Fruit fly (Drosophila melanogaster) whole organism, wandering third instar larva: ENCODE data around the gene Tl.

Experiments
- Abd-B ChIP-seq: fragments of >200 bp; optimal IDR thresholded peaks from 2 replicates; lab custom pipeline; 2017; ENCODE audit warnings: missing biosample characterization, missing genetic modification characterization
- CG32264 ChIP-seq: fragments of 200-800 bp; sonication (Bioruptor generic); optimal IDR thresholded peaks from 2 replicates; lab custom pipeline; 2016; ENCODE audit warnings: missing biosample characterization, missing genetic modification characterization
- CG9705 ChIP-seq: fragments of 200-800 bp; sonication (Bioruptor generic); optimal IDR thresholded peaks from 2 replicates; lab custom pipeline; 2018; ENCODE audit warnings: missing biosample characterization, mild to moderate bottlenecking, missing genetic modification characterization
- Dfd ChIP-seq: fragments of >200 bp; optimal IDR thresholded peaks from 2 replicates; lab custom pipeline; 2017; ENCODE audit warnings: missing biosample characterization, missing genetic modification characterization
- Dif ChIP-seq: fragments of 200-275, 200-300 bp; sonication (Bioruptor generic); optimal IDR thresholded peaks from 2 replicates; lab custom pipeline; 2018; ENCODE audit warnings: missing biosample characterization, missing genetic modification characterization; ENCODE audit not compliant: partially characterized antibody
- GATAd ChIP-seq: sonication (Bioruptor generic); optimal IDR thresholded peaks from 2 replicates; lab custom pipeline; 2016; ENCODE audit warnings: missing biosample characterization, missing genetic modification characterization
- Hnf4 ChIP-seq: fragments of 200-800 bp; sonication (Bioruptor generic); optimal IDR thresholded peaks from 2 replicates; lab custom pipeline; 2016; ENCODE audit warnings: missing biosample characterization, mild to moderate bottlenecking, missing genetic modification characterization
- Hr78 ChIP-seq: fragments of >200 bp; optimal IDR thresholded peaks from 2 replicates; lab custom pipeline; 2017; ENCODE audit warnings: missing biosample characterization, missing genetic modification characterization
- Hr83 ChIP-seq: fragments of 200-300 bp; sonication (Bioruptor generic); optimal IDR thresholded peaks from 2 replicates; lab custom pipeline; 2016; ENCODE audit warnings: missing biosample characterization, mild to moderate bottlenecking, missing genetic modification characterization, moderate library complexity; ENCODE audit not compliant: poor library complexity, severe bottlenecking
- Jra ChIP-seq: sonication (Bioruptor generic); optimal IDR thresholded peaks from 2 replicates; lab custom pipeline; 2016; ENCODE audit warnings: missing biosample characterization, missing genetic modification characterization
- N ChIP-seq: fragments of >200 bp; optimal IDR thresholded peaks from 2 replicates; lab custom pipeline; 2018; ENCODE audit warnings: missing biosample characterization, missing external identifiers, missing genetic modification characterization
- OdsH ChIP-seq: fragments of 200-800 bp; sonication (Bioruptor generic); optimal IDR thresholded peaks from 2 replicates; lab custom pipeline; 2016; ENCODE audit warnings: missing biosample characterization, mild to moderate bottlenecking, missing genetic modification characterization
- Rel ChIP-seq, 2 experiments: fragments of 200-800 bp; sonication (Bioruptor generic) in 1 of 2; optimal IDR thresholded peaks; 2 replicates in 1 of 2; 3 replicates in 1 of 2; lab custom pipeline; 2016 to 2019; ENCODE audit warnings: mild to moderate bottlenecking in 2 of 2, missing biosample characterization in 2 of 2, missing genetic modification characterization in 2 of 2, moderate library complexity in 1 of 2
- Sp1 ChIP-seq: fragments of 200-800 bp; sonication (Bioruptor generic); optimal IDR thresholded peaks from 3 replicates; lab custom pipeline; 2019; ENCODE audit warnings: missing biosample characterization, mild to moderate bottlenecking, missing genetic modification characterization, moderate library complexity
- br ChIP-seq: fragments of 200-800 bp; sonication (Bioruptor generic); optimal IDR thresholded peaks from 2 replicates; lab custom pipeline; 2016; ENCODE audit warnings: missing biosample characterization, missing genetic modification characterization
- brk ChIP-seq: fragments of 200-800 bp; sonication (Bioruptor generic); optimal IDR thresholded peaks from 2 replicates; lab custom pipeline; 2016; ENCODE audit warnings: missing biosample characterization, mild to moderate bottlenecking, missing genetic modification characterization
- dl ChIP-seq, 2 experiments: fragments of 175-275, 200-275 bp in 1 of 2; fragments of 200-275 bp in 1 of 2; sonication (Bioruptor generic); optimal IDR thresholded peaks; lab custom pipeline; 2018; ENCODE audit warnings: mild to moderate bottlenecking in 2 of 2, missing biosample characterization in 2 of 2, missing genetic modification characterization in 2 of 2, moderate library complexity in 2 of 2; ENCODE audit not compliant: partially characterized antibody in 2 of 2, insufficient read depth in 1 of 2
- dmrt93B ChIP-seq: fragments of 200-800 bp; sonication (Bioruptor generic); optimal IDR thresholded peaks from 2 replicates; lab custom pipeline; 2018; ENCODE audit warnings: missing biosample characterization, mild to moderate bottlenecking, missing genetic modification characterization
- dsf ChIP-seq: sonication (Bioruptor generic); optimal IDR thresholded peaks from 2 replicates; lab custom pipeline; 2016; ENCODE audit warnings: missing biosample characterization, missing genetic modification characterization, borderline replicate concordance
- ey ChIP-seq: fragments of 200-800 bp; sonication (Bioruptor generic); optimal IDR thresholded peaks from 2 replicates; lab custom pipeline; 2016; ENCODE audit warnings: missing biosample characterization, missing genetic modification characterization
- fru ChIP-seq: fragments of 200-800 bp; sonication (Bioruptor generic); optimal IDR thresholded peaks from 3 replicates; lab custom pipeline; 2016; ENCODE audit warnings: missing biosample characterization, mild to moderate bottlenecking, missing genetic modification characterization
- h ChIP-seq: fragments of 200-800 bp; sonication (Bioruptor generic); optimal IDR thresholded peaks from 3 replicates; lab custom pipeline; 2016; ENCODE audit warnings: missing biosample characterization, mild to moderate bottlenecking, missing genetic modification characterization
- jim ChIP-seq: fragments of 175-275, 200-325 bp; sonication (Bioruptor generic); optimal IDR thresholded peaks from 2 replicates; lab custom pipeline; 2016; ENCODE audit warnings: missing biosample characterization, mild to moderate bottlenecking, missing genetic modification characterization
- lola ChIP-seq: fragments of >200 bp; optimal IDR thresholded peaks from 2 replicates; lab custom pipeline; 2017; ENCODE audit warnings: missing biosample characterization, missing genetic modification characterization
- pan ChIP-seq: fragments of >200 bp; optimal IDR thresholded peaks from 2 replicates; lab custom pipeline; 2017
- psq ChIP-seq: fragments of 200-800 bp; sonication (Bioruptor generic); optimal IDR thresholded peaks from 3 replicates; lab custom pipeline; 2017; ENCODE audit warnings: missing biosample characterization, mild to moderate bottlenecking, missing genetic modification characterization, moderate library complexity
- rgr ChIP-seq: fragments of 200-800 bp; sonication (Bioruptor generic); optimal IDR thresholded peaks from 3 replicates; lab custom pipeline; 2016; ENCODE audit warnings: missing biosample characterization, mild to moderate bottlenecking, missing genetic modification characterization
- sage ChIP-seq: fragments of 200-800 bp; sonication (Bioruptor generic); optimal IDR thresholded peaks from 2 replicates; lab custom pipeline; 2016; ENCODE audit warnings: missing biosample characterization, mild to moderate bottlenecking, missing genetic modification characterization
- sv ChIP-seq: fragments of 200-800 bp; sonication (Bioruptor generic); optimal IDR thresholded peaks from 3 replicates; lab custom pipeline; 2016; ENCODE audit warnings: missing biosample characterization, missing genetic modification characterization
- tai ChIP-seq: sonication (Bioruptor generic); optimal IDR thresholded peaks from 2 replicates; lab custom pipeline; 2016; ENCODE audit warnings: missing biosample characterization, missing genetic modification characterization
- usp ChIP-seq: fragments of >200 bp; optimal IDR thresholded peaks from 2 replicates; lab custom pipeline; 2017; ENCODE audit warnings: missing biosample characterization, missing genetic modification characterization
- woc ChIP-seq: sonication (Bioruptor generic); optimal IDR thresholded peaks from 2 replicates; lab custom pipeline; 2016; ENCODE audit warnings: missing biosample characterization, mild to moderate bottlenecking, missing genetic modification characterization

The Tl gene

dm6 chr3R:26867457-26868044 lies 68.7 kb downstream of the Tl start:
- TF ChIP-seq ey (GFP tag; lab: Kevin White, UChicago) = no peak
- TF ChIP-seq Hr83 (GFP tag; lab: Kevin White, UChicago) = no peak
- no peak for TF ChIP-seq Sp1
- TF ChIP-seq Abd-B (GFP tag; lab: Kevin White, UChicago) = no peak
- TF ChIP-seq fru (GFP tag; lab: Kevin White, UChicago) = no peak
- no peak for TF ChIP-seq Dif
- TF ChIP-seq CG9705 (GFP tag; lab: Kevin White, UChicago) = no peak
- no peak for TF ChIP-seq dmrt93B (GFP tag; lab: Kevin White, UChicago)

dm6 chr3R:26869431-26869830 lies 70.6 kb downstream of the Tl start:
- TF ChIP-seq usp (GFP tag; lab: Kevin White, UChicago) = no peak
- no peak for TF ChIP-seq Jra (GFP tag; lab: Kevin White, UChicago)
- TF ChIP-seq sage (GFP tag; lab: Kevin White, UChicago) = no peak
- TF ChIP-seq dsf (GFP tag; lab: Kevin White, UChicago) = no peak
- TF ChIP-seq tai = no peak
- no peak for TF ChIP-seq Hr78 (GFP tag; lab: Kevin White, UChicago)
- TF ChIP-seq Dfd (GFP tag; lab: Kevin White, UChicago) = no peak
- no peak for TF ChIP-seq N (GFP tag; lab: Kevin White, UChicago)
- no peak for TF ChIP-seq psq (GFP tag; lab: Kevin White, UChicago)
- no peak for TF ChIP-seq jim (GFP tag; lab: Kevin White, UChicago)
- TF ChIP-seq OdsH = no peak
- TF ChIP-seq Sp1 = no peak
- no peak for TF ChIP-seq CG32264
- no peak for TF ChIP-seq lola
- no peak for TF ChIP-seq fru (GFP tag; lab: Kevin White, UChicago)
- no peak for TF ChIP-seq br (GFP tag; lab: Kevin White, UChicago)
- TF ChIP-seq, all 38 proteins: peak for 0

dm6 chr3R:26870494-26870893 lies 71.7 kb downstream of the Tl start:
- no peak for TF ChIP-seq Hr78 (GFP tag; lab: Kevin White, UChicago)
- TF ChIP-seq Abd-B (GFP tag; lab: Kevin White, UChicago) = no peak
- no peak for TF ChIP-seq CG32264
- no peak for TF ChIP-seq OdsH
- no peak for TF ChIP-seq Jra (GFP tag; lab: Kevin White, UChicago)
- TF ChIP-seq fru (GFP tag; lab: Kevin White, UChicago) = no peak
- TF ChIP-seq Hr83 (GFP tag; lab: Kevin White, UChicago) = no peak
- TF ChIP-seq sv (GFP tag; lab: Kevin White, UChicago) = no peak
- no peak for TF ChIP-seq br (GFP tag; lab: Kevin White, UChicago)
- TF ChIP-seq dmrt93B (GFP tag; lab: Kevin White, UChicago) = no peak
- no peak for TF ChIP-seq N (GFP tag; lab: Kevin White, UChicago)
- TF ChIP-seq woc (GFP tag; lab: Kevin White, UChicago) = no peak
- TF ChIP-seq CG9705 (GFP tag; lab: Kevin White, UChicago) = no peak
- TF ChIP-seq Hnf4 (GFP tag; lab: Kevin White, UChicago) = no peak

- TF ChIP-seq CG32264 (no peak), GATAd (GFP tag; lab: Kevin White, UChicago) (no peak), dl (GFP tag; optimal IDR thresholded peaks at IDR 0.05; lab: Kevin White, UChicago; ENCODE audit: insufficient read depth in 1 of 2, partially characterized antibody in 2 of 2) (no peak), fru (GFP tag; lab: Kevin White, UChicago) (no peak), brk (GFP tag; lab: Kevin White, UChicago) (no peak), Hr83 (GFP tag; lab: Kevin White, UChicago) (no peak), psq (GFP tag; lab: Kevin White, UChicago) (no peak), pan (lab: Kevin White, UChicago) (no peak)
Measured at dm6 chr3R:26871061-26871460, 72.2 kb downstream of the Tl start.

dm6 chr3R:26871852-26872251 lies 73.0 kb downstream of the Tl start, which contains the start of gene SPARC:
SPARC (minus strand) TSS chr3R:26871995.
- TF ChIP-seq h (GFP tag; lab: Kevin White, UChicago) (no peak), rgr (no peak), Rel (GFP tag; optimal IDR thresholded peaks at IDR 0.05; lab: Kevin White, UChicago) (no peak), Rel (tag; optimal IDR thresholded peaks at IDR 0.05; lab: Kevin White, UChicago) (no peak)
